Worm (Caenorhabditis elegans): ENCODE data around the gene Y57G11C.20.

Gene Y57G11C.20

DNA sequence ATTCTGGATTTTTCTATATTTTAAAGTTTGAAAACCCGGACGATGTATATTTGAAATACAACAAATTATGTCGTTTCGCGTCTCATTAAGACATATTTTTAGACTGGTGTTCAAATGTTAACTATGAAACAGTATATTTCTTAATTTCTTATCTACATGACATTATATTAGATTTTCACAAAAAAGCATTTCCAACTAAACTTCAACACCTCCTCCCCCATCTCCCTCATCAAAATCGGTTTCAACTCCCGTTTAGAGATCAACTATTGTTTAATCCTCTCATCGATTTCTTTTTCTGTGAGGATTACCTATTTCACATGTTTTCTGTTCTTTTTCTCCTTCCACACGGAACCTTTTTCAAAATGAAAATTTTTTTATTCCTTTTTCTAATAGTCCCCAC lies 19.0 kb downstream of the Y57G11C.20 start, which contains the start of gene Y57G11C.38:
TSS of gene Y57G11C.38 (plus strand) at position 301 of the 400 bp plus-strand sequence.
- TF ChIP-seq ZK546.5 (tag; optimal IDR thresholded peaks at IDR 0.05) (no peak), fos-1 (tag; optimal IDR thresholded peaks at IDR 0.05) (no peak)

DNA sequence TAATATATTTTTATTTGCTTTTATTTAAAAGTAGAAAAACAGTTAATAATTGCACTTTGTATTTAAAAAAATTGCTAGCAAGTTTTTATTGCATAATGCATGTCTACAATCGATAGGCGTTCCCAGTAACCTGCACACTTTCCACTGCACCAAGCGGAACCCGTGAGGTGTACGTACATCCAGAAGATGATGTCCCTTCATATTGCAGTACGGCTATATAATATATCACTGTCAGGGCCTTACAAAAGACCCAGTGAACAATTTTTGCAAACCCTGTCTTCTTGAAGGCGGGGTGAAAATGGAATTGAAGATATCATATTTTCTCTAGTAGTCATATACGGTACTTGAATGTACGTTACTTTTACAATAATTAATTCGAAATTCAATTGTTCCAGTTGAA lies 20.6 kb downstream of the Y57G11C.20 start:
- TF ChIP-seq snpc-4 (tag; optimal IDR thresholded peaks at IDR 0.05) (peak; percentile 3), nhr-129 (tag; optimal IDR thresholded peaks at IDR 0.05) (no peak), ceh-82 (tag; optimal IDR thresholded peaks at IDR 0.05) (no peak)

DNA sequence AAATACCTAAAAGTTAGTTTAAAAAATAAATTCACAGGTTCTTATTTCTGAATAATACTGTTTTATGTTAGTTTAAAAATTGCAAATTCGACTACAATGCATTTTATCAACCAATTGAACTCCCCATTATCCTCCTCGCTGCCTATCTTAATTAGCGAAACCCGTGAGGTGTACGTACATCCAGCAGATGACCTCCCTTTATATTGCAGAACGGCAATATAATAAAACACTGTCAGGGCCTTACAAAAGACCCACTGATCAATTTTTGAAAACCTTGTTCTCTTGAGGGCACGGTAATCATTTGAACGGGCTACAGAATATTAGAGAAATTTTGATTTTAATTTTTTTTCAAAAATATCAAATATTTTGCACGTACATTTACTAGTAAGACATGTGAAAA lies 21.4 kb downstream of the Y57G11C.20 start:
- TF ChIP-seq gmeb-1 (tag; optimal IDR thresholded peaks at IDR 0.05) (no peak), dmd-4 (tag; optimal IDR thresholded peaks at IDR 0.05) (no peak), ztf-1 (GFP tag; conservative IDR thresholded peaks at IDR 0.05) (no peak), fos-1 (tag; optimal IDR thresholded peaks at IDR 0.05) (no peak), sma-9 (GFP tag; optimal IDR thresholded peaks at IDR 0.05) (no peak), sma-9 (tag; optimal IDR thresholded peaks at IDR 0.05) (no peak), F13H6.1 (tag; optimal IDR thresholded peaks at IDR 0.05) (no peak), skn-1 (tag; optimal IDR thresholded peaks at IDR 0.05) (no peak), unc-55 (GFP tag; optimal IDR thresholded peaks at IDR 0.05) (no peak)

DNA sequence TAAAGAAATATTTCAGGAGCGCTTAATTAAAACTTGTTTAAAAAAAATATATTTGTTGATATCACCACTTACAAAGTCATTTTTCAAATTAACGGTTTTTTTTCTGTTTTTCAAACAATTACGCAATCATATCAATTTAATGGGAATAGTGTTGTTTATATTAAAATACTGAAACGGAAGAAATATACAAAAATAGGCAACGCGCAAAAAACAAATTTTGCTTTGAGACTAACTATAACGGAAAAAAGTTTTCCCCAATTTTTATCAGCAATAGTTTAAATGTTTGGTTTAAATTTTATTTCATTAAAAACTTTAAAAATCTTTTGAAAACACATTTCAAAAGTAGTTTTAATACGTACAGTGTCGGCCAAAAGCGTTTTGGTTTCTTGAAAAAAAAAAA lies 25.4 kb downstream of the Y57G11C.20 start:
- TF ChIP-seq sem-4 (tag; optimal IDR thresholded peaks at IDR 0.05): no peak
- TF ChIP-seq mbf-1 (tag; optimal IDR thresholded peaks at IDR 0.05): no peak
- TF ChIP-seq nhr-21 (tag; optimal IDR thresholded peaks at IDR 0.05): no peak
- TF ChIP-seq nhr-23 (tag; optimal IDR thresholded peaks at IDR 0.05): no peak
- TF ChIP-seq unc-62 (GFP tag; optimal IDR thresholded peaks at IDR 0.05): no peak

DNA sequence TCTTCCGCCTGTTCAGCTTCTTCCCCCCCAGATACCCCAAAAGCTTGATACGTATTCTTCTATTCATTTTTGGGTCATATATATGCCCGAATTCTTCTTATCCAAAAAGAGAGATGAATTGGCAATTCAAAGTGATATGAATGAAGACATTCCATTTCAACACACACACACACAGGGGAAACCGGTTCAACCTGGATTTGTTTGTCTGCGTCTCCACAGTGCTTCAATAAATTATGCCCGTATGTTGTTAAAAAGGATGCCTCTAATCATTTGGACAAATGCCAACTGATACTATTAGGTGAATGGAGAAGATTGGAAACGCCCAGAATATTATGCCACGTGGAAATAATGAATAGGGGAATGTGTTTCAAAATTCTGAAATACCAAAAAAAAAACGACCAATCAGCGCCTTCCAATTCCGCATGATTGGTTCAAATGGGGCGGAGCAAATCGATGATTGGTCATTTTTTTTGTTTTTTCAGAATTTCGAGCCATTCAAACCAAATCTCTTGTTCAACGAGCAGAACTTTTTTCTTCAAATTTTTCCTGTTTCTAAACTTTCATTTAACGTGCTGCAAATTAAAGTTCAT lies 26.8 kb downstream of the Y57G11C.20 start:
- TF ChIP-seq peb-1 (tag; optimal IDR thresholded peaks at IDR 0.05): no peak
- no peak for TF ChIP-seq unc-55 (GFP tag; optimal IDR thresholded peaks at IDR 0.05)
- no peak for TF ChIP-seq ceh-82 (tag; optimal IDR thresholded peaks at IDR 0.05)
- TF ChIP-seq zag-1 (tag; optimal IDR thresholded peaks at IDR 0.05): no peak
- TF ChIP-seq ceh-16 (tag; optimal IDR thresholded peaks at IDR 0.05): no peak
- no peak for TF ChIP-seq F13H6.1 (tag; optimal IDR thresholded peaks at IDR 0.05)
- TF ChIP-seq egl-27 (tag; optimal IDR thresholded peaks at IDR 0.05): peak; percentile 26
- TF ChIP-seq ama-1 (optimal IDR thresholded peaks at IDR 0.05): no peak
- TF ChIP-seq Y55F3AM.14 (GFP tag; optimal IDR thresholded peaks at IDR 0.05): no peak
- TF ChIP-seq nhr-129 (tag; optimal IDR thresholded peaks at IDR 0.05): peak; percentile 71
- TF ChIP-seq blmp-1 (tag; optimal IDR thresholded peaks at IDR 0.05; ENCODE audit: insufficient read depth): no peak
- TF ChIP-seq ZK546.5 (tag; optimal IDR thresholded peaks at IDR 0.05): no peak
- TF ChIP-seq nhr-12 (tag; optimal IDR thresholded peaks at IDR 0.05): no peak
- TF ChIP-seq lin-39 (tag; optimal IDR thresholded peaks at IDR 0.05): no peak
- TF ChIP-seq aly-2 (tag; optimal IDR thresholded peaks at IDR 0.05): no peak
- no peak for TF ChIP-seq dmd-4 (tag; optimal IDR thresholded peaks at IDR 0.05)
- TF ChIP-seq nhr-25 (tag; optimal IDR thresholded peaks at IDR 0.05): peak; percentile 51
- no peak for TF ChIP-seq ztf-11 (tag; optimal IDR thresholded peaks at IDR 0.05)
- no peak for TF ChIP-seq nhr-237 (tag; optimal IDR thresholded peaks at IDR 0.05)
- peak; percentile 16 for TF ChIP-seq gmeb-1 (tag; optimal IDR thresholded peaks at IDR 0.05)
- no peak for TF ChIP-seq unc-39 (tag; optimal IDR thresholded peaks at IDR 0.05)
- TF ChIP-seq sma-9 (GFP tag; optimal IDR thresholded peaks at IDR 0.05): peak; percentile 30
- no peak for TF ChIP-seq sma-9 (tag; optimal IDR thresholded peaks at IDR 0.05)
- TF ChIP-seq nhr-23 (tag; optimal IDR thresholded peaks at IDR 0.05): no peak
- peak; percentile 30 for TF ChIP-seq sem-4 (tag; optimal IDR thresholded peaks at IDR 0.05)
- no peak for TF ChIP-seq elt-3 (tag; optimal IDR thresholded peaks at IDR 0.05)
- TF ChIP-seq mab-5 (tag; optimal IDR thresholded peaks at IDR 0.05): no peak
- TF ChIP-seq crh-2 (tag; optimal IDR thresholded peaks at IDR 0.05): no peak
- no peak for TF ChIP-seq mbf-1 (tag; optimal IDR thresholded peaks at IDR 0.05)
- TF ChIP-seq alr-1 (tag; optimal IDR thresholded peaks at IDR 0.05): no peak
- TF ChIP-seq lin-11 (tag; optimal IDR thresholded peaks at IDR 0.05): no peak
- TF ChIP-seq unc-62 (GFP tag; optimal IDR thresholded peaks at IDR 0.05): no peak
- TF ChIP-seq lin-13 (GFP tag; optimal IDR thresholded peaks at IDR 0.05): no peak
- TF ChIP-seq sma-3 (GFP tag; optimal IDR thresholded peaks at IDR 0.05): peak; percentile 69
- no peak for TF ChIP-seq nhr-10 (tag; optimal IDR thresholded peaks at IDR 0.05)
- TF ChIP-seq nhr-77 (tag; optimal IDR thresholded peaks at IDR 0.05): no peak
- no peak for TF ChIP-seq C34F6.9 (tag; optimal IDR thresholded peaks at IDR 0.05)
- TF ChIP-seq ztf-1 (GFP tag; conservative IDR thresholded peaks at IDR 0.05): no peak
- no peak for TF ChIP-seq R02D3.7 (tag; optimal IDR thresholded peaks at IDR 0.05)
- no peak for TF ChIP-seq lsy-2 (tag; optimal IDR thresholded peaks at IDR 0.05)
- no peak for TF ChIP-seq snpc-4 (tag; optimal IDR thresholded peaks at IDR 0.05)
- TF ChIP-seq fos-1 (tag; optimal IDR thresholded peaks at IDR 0.05): no peak

Measured in whole organism, L2 larva.